Worm (Caenorhabditis elegans) whole organism, L2 larva: ENCODE results near the gene bgnt-1.5.

Experiments used
- F13H6.1 ChIP-seq: sonication (generic microtip); optimal IDR thresholded peaks from 2 replicates; lab custom pipeline; 2016; ENCODE audit warnings: missing genetic modification characterization, missing compliant biosample characterization
- R02D3.7 ChIP-seq: fragments of 150-350 bp; optimal IDR thresholded peaks from 2 replicates; lab custom pipeline; 2014; ENCODE audit warnings: missing biosample characterization, missing genetic modification characterization
- ZK546.5 ChIP-seq: sonication (generic microtip); optimal IDR thresholded peaks from 2 replicates; lab custom pipeline; 2017; ENCODE audit warnings: missing biosample characterization, missing genetic modification characterization
- alr-1 ChIP-seq: fragments of 150-350 bp; optimal IDR thresholded peaks from 2 replicates; lab custom pipeline; 2014; ENCODE audit warnings: missing biosample characterization, missing genetic modification characterization
- aly-2 ChIP-seq: fragments of 150-350 bp; optimal IDR thresholded peaks from 2 replicates; lab custom pipeline; 2014; ENCODE audit warnings: missing biosample characterization, missing genetic modification characterization
- ama-1 ChIP-seq: fragments of 150-350 bp; optimal IDR thresholded peaks from 2 replicates; lab custom pipeline; 2018; ENCODE audit warnings: inconsistent platforms
- ceh-16 ChIP-seq: fragments of 150-350 bp; optimal IDR thresholded peaks from 2 replicates; lab custom pipeline; 2014; ENCODE audit warnings: missing biosample characterization, missing genetic modification characterization
- ceh-82 ChIP-seq: fragments of 150-350 bp; optimal IDR thresholded peaks from 2 replicates; lab custom pipeline; 2014; ENCODE audit warnings: missing biosample characterization, missing genetic modification characterization
- crh-2 ChIP-seq: sonication (generic microtip); optimal IDR thresholded peaks from 2 replicates; lab custom pipeline; 2017; ENCODE audit warnings: missing biosample characterization, missing genetic modification characterization
- dmd-4 ChIP-seq: sonication (generic microtip); optimal IDR thresholded peaks from 2 replicates; lab custom pipeline; 2017; ENCODE audit warnings: missing biosample characterization, missing genetic modification characterization
- egl-27 ChIP-seq: sonication (generic microtip); optimal IDR thresholded peaks from 3 replicates; lab custom pipeline; 2017; ENCODE audit warnings: missing biosample characterization, missing genetic modification reagents, missing genetic modification characterization
- elt-1 ChIP-seq: fragments of 150-350 bp; optimal IDR thresholded peaks from 2 replicates; lab custom pipeline; 2014; ENCODE audit warnings: missing biosample characterization, missing genetic modification characterization
- elt-3 ChIP-seq: sonication (generic microtip); optimal IDR thresholded peaks from 2 replicates; lab custom pipeline; 2017; ENCODE audit warnings: missing biosample characterization, missing genetic modification characterization
- fos-1 ChIP-seq: fragments of 150-350 bp; optimal IDR thresholded peaks from 2 replicates; lab custom pipeline; 2014; ENCODE audit warnings: missing biosample characterization, missing genetic modification characterization
- lin-11 ChIP-seq: fragments of 150-350 bp; sonication (generic microtip); optimal IDR thresholded peaks from 2 replicates; lab custom pipeline; 2014; ENCODE audit warnings: missing biosample characterization, missing genetic modification characterization, inconsistent platforms, mixed read lengths
- lin-13 ChIP-seq: fragments of 150-350 bp; optimal IDR thresholded peaks from 2 replicates; lab custom pipeline; 2014; ENCODE audit warnings: missing biosample characterization, missing genetic modification reagents, missing genetic modification characterization
- lin-39 ChIP-seq: fragments of 150-350 bp; optimal IDR thresholded peaks from 2 replicates; lab custom pipeline; 2014; ENCODE audit warnings: missing biosample characterization, missing genetic modification reagents, missing genetic modification characterization
- lsy-2 ChIP-seq, 2 experiments: fragments of 150-350 bp in 1 of 2; sonication (generic microtip) in 1 of 2; optimal IDR thresholded peaks; 2 replicates each; lab custom pipeline; 2014 to 2017; ENCODE audit warnings: missing biosample characterization in 2 of 2, missing genetic modification characterization in 2 of 2
- mab-5 ChIP-seq: fragments of 150-350 bp; optimal IDR thresholded peaks from 2 replicates; lab custom pipeline; 2014; ENCODE audit warnings: missing biosample characterization, missing genetic modification characterization
- mbf-1 ChIP-seq: sonication (generic microtip); optimal IDR thresholded peaks from 2 replicates; lab custom pipeline; 2017; ENCODE audit warnings: missing biosample characterization, missing genetic modification characterization
- nhr-10 ChIP-seq: sonication (generic microtip); optimal IDR thresholded peaks from 2 replicates; lab custom pipeline; 2017; ENCODE audit warnings: missing biosample characterization, missing genetic modification characterization
- nhr-11 ChIP-seq: fragments of 150-350 bp; optimal IDR thresholded peaks from 2 replicates; lab custom pipeline; 2014; ENCODE audit warnings: missing biosample characterization, missing genetic modification characterization
- nhr-12 ChIP-seq: fragments of 150-350 bp; optimal IDR thresholded peaks from 2 replicates; lab custom pipeline; 2014; ENCODE audit warnings: missing biosample characterization, missing genetic modification characterization
- nhr-129 ChIP-seq: fragments of 150-350 bp; optimal IDR thresholded peaks from 2 replicates; lab custom pipeline; 2014; ENCODE audit warnings: missing biosample characterization, missing genetic modification characterization
- nhr-237 ChIP-seq: fragments of 150-350 bp; optimal IDR thresholded peaks from 2 replicates; lab custom pipeline; 2014; ENCODE audit warnings: missing biosample characterization, missing genetic modification characterization
- nhr-25 ChIP-seq: fragments of 150-350 bp; sonication (generic microtip); optimal IDR thresholded peaks from 3 replicates; lab custom pipeline; 2014; ENCODE audit warnings: missing biosample characterization, missing genetic modification characterization
- sem-4 ChIP-seq: fragments of 150-350 bp; optimal IDR thresholded peaks from 2 replicates; lab custom pipeline; 2014; ENCODE audit warnings: missing biosample characterization, missing genetic modification reagents, missing genetic modification characterization
- skn-1 ChIP-seq: sonication (generic microtip); optimal IDR thresholded peaks from 2 replicates; lab custom pipeline; 2017; ENCODE audit warnings: missing biosample characterization, missing genetic modification characterization
- sma-3 ChIP-seq: sonication (generic microtip); optimal IDR thresholded peaks from 2 replicates; lab custom pipeline; 2016; ENCODE audit warnings: missing genetic modification reagents, missing genetic modification characterization, missing compliant biosample characterization
- sma-9 ChIP-seq, 2 experiments: fragments of 150-350 bp in 1 of 2; sonication (generic microtip) in 1 of 2; optimal IDR thresholded peaks; 2 replicates each; lab custom pipeline; 2014 to 2016; ENCODE audit warnings: missing genetic modification characterization in 2 of 2, mild to moderate bottlenecking in 1 of 2, missing biosample characterization in 1 of 2, missing compliant biosample characterization in 1 of 2, missing genetic modification reagents in 1 of 2, moderate library complexity in 1 of 2
- unc-39 ChIP-seq: fragments of 150-350 bp; optimal IDR thresholded peaks from 2 replicates; lab custom pipeline; 2014; ENCODE audit warnings: missing biosample characterization, missing genetic modification characterization
- unc-55 ChIP-seq: fragments of 150-350 bp; sonication (generic microtip); optimal IDR thresholded peaks from 3 replicates; lab custom pipeline; 2014; ENCODE audit warnings: missing biosample characterization, missing genetic modification reagents, missing genetic modification characterization
- unc-62 ChIP-seq: fragments of 150-350 bp; optimal IDR thresholded peaks from 2 replicates; lab custom pipeline; 2014; ENCODE audit warnings: missing biosample characterization, missing genetic modification reagents, missing genetic modification characterization

Gene bgnt-1.5

DNA sequence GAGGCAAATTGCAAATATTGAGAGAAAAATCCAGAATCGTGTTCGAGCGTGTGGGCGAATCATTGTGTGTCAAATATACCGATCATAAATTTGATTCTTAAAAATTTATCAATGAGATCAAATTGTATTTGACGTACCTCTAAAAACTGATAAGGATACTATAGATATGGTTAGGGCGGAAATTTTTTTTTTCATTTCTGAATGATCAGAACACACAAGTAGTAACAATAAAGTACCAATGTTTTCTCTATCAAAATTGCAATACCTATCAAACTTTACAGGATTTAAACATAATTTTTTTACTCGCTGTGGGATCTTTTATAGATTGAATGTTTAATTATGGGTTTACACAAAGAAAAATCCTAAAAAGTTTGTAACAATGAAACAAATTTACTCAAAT, at the start of gene bgnt-1.5:
bgnt-1.5 (minus strand) TSS at position 101 of the 400 bp plus-strand sequence.
- TF ChIP-seq lin-11 (tag; lab: Kevin White, UChicago) (no peak), F13H6.1 (tag; lab: Kevin White, UChicago) (no peak), dmd-4 (tag; lab: Kevin White, UChicago) (no peak), unc-39 (tag; lab: Kevin White, UChicago) (no peak), elt-1 (tag; lab: Kevin White, UChicago) (no peak), nhr-12 (tag; lab: Kevin White, UChicago) (no peak), alr-1 (tag; lab: Kevin White, UChicago) (no peak), sem-4 (tag; lab: Kevin White, UChicago) (no peak), nhr-237 (tag; lab: Kevin White, UChicago) (no peak), sma-3 (no peak), egl-27 (no peak), ceh-16 (tag; lab: Kevin White, UChicago) (no peak), unc-62 (GFP tag; lab: Kevin White, UChicago) (no peak), lsy-2 (tag; optimal IDR thresholded peaks at IDR 0.05; lab: Kevin White, UChicago) (no peak), fos-1 (tag; lab: Kevin White, UChicago) (no peak), lin-13 (GFP tag; lab: Kevin White, UChicago) (no peak), ZK546.5 (no peak), skn-1 (tag; lab: Kevin White, UChicago) (no peak)

DNA sequence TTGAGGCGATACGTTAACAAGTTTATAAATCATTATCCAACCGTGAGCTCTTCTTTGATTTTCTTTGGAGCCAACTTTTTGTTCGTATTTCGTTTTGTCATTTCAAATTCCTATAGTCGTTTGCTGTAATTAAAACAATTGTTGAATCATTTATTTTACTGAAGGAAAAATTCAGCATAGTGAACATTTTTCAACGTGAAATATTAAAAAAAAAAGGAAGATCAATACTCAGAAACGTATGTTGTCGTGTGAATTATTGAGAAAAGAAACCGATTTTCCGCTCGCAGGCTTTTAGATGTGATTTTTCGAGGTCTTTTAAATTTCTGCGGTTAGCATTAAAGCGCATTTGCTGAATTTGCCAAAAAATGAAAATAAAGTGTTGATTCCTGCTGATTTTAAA, 46.7 kb upstream of the bgnt-1.5 start, which contains the start of gene phf-33:
phf-33 (minus strand) TSS at position 101 of the 400 bp plus-strand sequence.
- no peak for TF ChIP-seq skn-1 (tag; lab: Kevin White, UChicago)
- no peak for TF ChIP-seq lin-13 (GFP tag; lab: Kevin White, UChicago)
- TF ChIP-seq sem-4 (tag; lab: Kevin White, UChicago), result no peak
- TF ChIP-seq nhr-11 (tag; lab: Kevin White, UChicago), result no peak
- no peak for TF ChIP-seq aly-2 (tag; lab: Kevin White, UChicago)
- TF ChIP-seq alr-1 (tag; lab: Kevin White, UChicago), result no peak
- TF ChIP-seq lin-39, result no peak
- no peak for TF ChIP-seq mab-5 (tag; lab: Kevin White, UChicago)
- TF ChIP-seq sma-9 (GFP tag; optimal IDR thresholded peaks at IDR 0.05; lab: Kevin White, UChicago), result no peak
- TF ChIP-seq sma-9 (tag; optimal IDR thresholded peaks at IDR 0.05; lab: Kevin White, UChicago), result no peak
- no peak for TF ChIP-seq unc-55 (GFP tag; lab: Kevin White, UChicago)
- TF ChIP-seq crh-2 (tag; lab: Kevin White, UChicago), result no peak
- TF ChIP-seq unc-39 (tag; lab: Kevin White, UChicago), result no peak
- TF ChIP-seq elt-3, result no peak
- TF ChIP-seq F13H6.1 (tag; lab: Kevin White, UChicago), result no peak
- no peak for TF ChIP-seq nhr-25
- TF ChIP-seq elt-1 (tag; lab: Kevin White, UChicago), result no peak
- TF ChIP-seq ama-1 (lab: Kevin White, UChicago), result no peak
- no peak for TF ChIP-seq sma-3
- TF ChIP-seq dmd-4 (tag; lab: Kevin White, UChicago), result no peak

DNA sequence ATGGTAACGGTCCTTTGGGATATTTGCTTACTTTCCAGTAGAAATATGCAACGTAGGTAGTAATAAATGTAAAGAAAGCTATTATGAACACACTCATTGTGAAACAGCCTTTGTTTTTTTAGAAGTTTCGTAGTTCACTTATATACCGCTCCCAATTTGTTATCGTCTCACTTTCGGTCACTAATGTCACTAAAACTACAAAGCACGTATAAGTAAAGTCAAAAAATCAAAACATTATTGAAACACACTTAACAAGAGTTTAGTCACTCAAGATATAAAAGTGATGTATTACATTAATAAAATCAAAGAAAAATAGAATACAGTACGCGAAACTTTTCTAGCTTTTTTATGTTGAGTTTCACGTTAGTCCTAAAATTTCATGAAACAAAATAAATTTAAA, 41.9 kb upstream of the bgnt-1.5 start, which contains the start of gene cyp-14A3:
cyp-14A3 (minus strand) TSS at position 101 of the 400 bp plus-strand sequence.
- no peak for TF ChIP-seq mbf-1 (tag; lab: Kevin White, UChicago)
- TF ChIP-seq nhr-129 (tag; lab: Kevin White, UChicago), result no peak
- no peak for TF ChIP-seq lin-13 (GFP tag; lab: Kevin White, UChicago)
- no peak for TF ChIP-seq alr-1 (tag; lab: Kevin White, UChicago)
- TF ChIP-seq sem-4 (tag; lab: Kevin White, UChicago), result no peak
- TF ChIP-seq nhr-10 (tag; lab: Kevin White, UChicago), result no peak

DNA sequence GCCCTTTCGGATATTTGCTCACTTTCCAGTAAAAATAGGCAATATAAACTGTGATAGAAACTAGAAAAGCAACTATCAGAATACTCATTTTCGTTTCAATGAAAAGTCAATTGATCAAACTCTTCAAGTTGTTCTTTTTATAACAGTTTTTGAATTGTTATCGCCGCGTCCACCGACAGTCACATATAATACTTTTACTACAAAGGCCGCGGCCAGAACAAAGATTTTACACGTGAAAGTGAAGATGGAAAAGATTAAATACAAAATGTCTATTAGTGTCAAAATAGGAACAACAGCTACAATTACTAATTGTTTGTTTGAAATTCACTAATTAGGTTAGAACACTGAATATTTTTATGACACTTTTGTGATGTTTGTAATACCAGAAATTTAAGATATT, 37.4 kb upstream of the bgnt-1.5 start, which contains the start of gene cyp-14A2:
cyp-14A2 (minus strand) TSS at position 101 of the 400 bp plus-strand sequence.
- no peak for TF ChIP-seq unc-62 (GFP tag; lab: Kevin White, UChicago)
- TF ChIP-seq sma-3, result no peak
- no peak for TF ChIP-seq ceh-82
- TF ChIP-seq dmd-4 (tag; lab: Kevin White, UChicago), result no peak
- no peak for TF ChIP-seq ZK546.5
- no peak for TF ChIP-seq egl-27
- TF ChIP-seq R02D3.7 (tag; lab: Kevin White, UChicago), result no peak
- no peak for TF ChIP-seq lsy-2 (tag; optimal IDR thresholded peaks at IDR 0.05; lab: Kevin White, UChicago)
- TF ChIP-seq, all 48 proteins: peak for 0

DNA sequence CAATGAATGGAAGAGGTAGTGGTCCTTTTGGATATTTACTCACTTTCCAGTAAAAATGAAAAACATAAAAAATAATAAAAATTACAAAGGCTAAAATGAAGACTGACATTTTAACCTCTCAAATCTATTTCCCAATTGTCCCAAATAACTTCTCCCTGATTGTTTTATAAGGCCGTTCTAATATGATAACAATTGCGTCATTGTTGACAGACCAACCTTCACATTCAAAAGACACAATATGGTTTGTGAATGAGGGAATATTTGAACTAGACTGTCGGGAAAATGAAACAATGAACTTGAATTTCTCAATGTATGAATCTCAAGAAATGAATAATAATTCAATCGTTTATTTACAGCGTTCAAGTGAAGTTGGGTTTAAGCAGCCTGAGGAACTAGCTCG, 35.1 kb upstream of the bgnt-1.5 start, which contains the start of gene cyp-14A1:
cyp-14A1 (minus strand) TSS at position 126 of the 400 bp plus-strand sequence.
- peak; percentile 74 for TF ChIP-seq nhr-129 (tag; lab: Kevin White, UChicago)
- no peak for TF ChIP-seq lin-13 (GFP tag; lab: Kevin White, UChicago)
- TF ChIP-seq, all 48 proteins: peak for 1
